Fruit fly (Drosophila melanogaster) whole organism, embryonic: Measurements from ENCODE around the gene CG15625.

Experiments
- Bdp1 ChIP-seq: fragments of 200-800 bp; sonication (Bioruptor generic); optimal IDR thresholded peaks from 3 replicates; lab custom pipeline; 2016; ENCODE audit warnings: missing biosample characterization, missing genetic modification characterization
- CG11504 ChIP-seq: fragments of 200-800 bp; sonication (Bioruptor generic); optimal IDR thresholded peaks from 3 replicates; lab custom pipeline; 2019; ENCODE audit warnings: missing biosample characterization, mild to moderate bottlenecking, missing genetic modification characterization, moderate library complexity
- CG11723 ChIP-seq: fragments of 200-800 bp; sonication (Bioruptor generic); optimal IDR thresholded peaks from 2 replicates; lab custom pipeline; 2017; ENCODE audit warnings: missing biosample characterization, mild to moderate bottlenecking, missing genetic modification characterization
- CG12155 ChIP-seq: fragments of 200-800 bp; sonication (Bioruptor generic); optimal IDR thresholded peaks from 3 replicates; lab custom pipeline; 2016; ENCODE audit warnings: missing biosample characterization, missing genetic modification characterization
- CG12659 ChIP-seq: fragments of 200-800 bp; sonication (Bioruptor generic); optimal IDR thresholded peaks from 3 replicates; lab custom pipeline; 2017; ENCODE audit warnings: mild to moderate bottlenecking, missing biosample characterization, missing genetic modification reagents, missing genetic modification characterization
- CG17359 ChIP-seq: fragments of 200-800 bp; sonication (Bioruptor generic); optimal IDR thresholded peaks from 3 replicates; lab custom pipeline; 2018; ENCODE audit warnings: missing biosample characterization, mild to moderate bottlenecking, missing genetic modification characterization, moderate library complexity
- CG17361 ChIP-seq: fragments of 200-800 bp; sonication (Bioruptor generic); IDR thresholded peaks from 3 replicates; pipeline ENCODE4 v1.3.6; 2022; ENCODE audit warnings: missing biosample characterization, missing genetic modification characterization
- CG18262 ChIP-seq: fragments of 200-800 bp; optimal IDR thresholded peaks from 3 replicates; lab custom pipeline; 2019; ENCODE audit warnings: missing biosample characterization, mild to moderate bottlenecking, missing genetic modification characterization, moderate library complexity
- CG2202 ChIP-seq: fragments of 200-800 bp; sonication (Bioruptor generic); optimal IDR thresholded peaks from 2 replicates; lab custom pipeline; 2018; ENCODE audit warnings: missing biosample characterization, mild to moderate bottlenecking, missing genetic modification characterization
- CG3163 ChIP-seq: fragments of 200-800 bp; sonication (Bioruptor generic); optimal IDR thresholded peaks from 3 replicates; lab custom pipeline; 2016; ENCODE audit warnings: missing biosample characterization, missing genetic modification characterization
- CG6254 ChIP-seq: fragments of 200-800 bp; sonication (Bioruptor generic); optimal IDR thresholded peaks from 3 replicates; lab custom pipeline; 2017; ENCODE audit warnings: mild to moderate bottlenecking, missing biosample characterization, missing genetic modification reagents, missing genetic modification characterization
- CG6854 ChIP-seq: fragments of 200-800 bp; sonication (Bioruptor generic); optimal IDR thresholded peaks from 3 replicates; lab custom pipeline; 2017; ENCODE audit warnings: missing biosample characterization, mild to moderate bottlenecking, missing genetic modification characterization
- CG7745 ChIP-seq: fragments of 200-800 bp; sonication (Bioruptor generic); optimal IDR thresholded peaks from 2 replicates; lab custom pipeline; 2018; ENCODE audit warnings: missing biosample characterization, mild to moderate bottlenecking, missing genetic modification characterization, moderate library complexity
- CTCF ChIP-seq: fragments of 200-800 bp; sonication (Bioruptor generic); optimal IDR thresholded peaks from 2 replicates; lab custom pipeline; 2017; ENCODE audit warnings: missing biosample characterization, mild to moderate bottlenecking, missing genetic modification characterization, moderate library complexity
- Drgx ChIP-seq: fragments of 200-800 bp; sonication (Bioruptor generic); IDR thresholded peaks from 2 replicates; pipeline ENCODE4 v1.3.6; 2022; ENCODE audit warnings: missing biosample characterization, missing genetic modification characterization
- HHEX ChIP-seq: fragments of 200-800 bp; sonication (Bioruptor generic); optimal IDR thresholded peaks from 3 replicates; lab custom pipeline; 2017; ENCODE audit warnings: missing biosample characterization, mild to moderate bottlenecking, missing genetic modification characterization, missing genetic modification reagents
- HLH4C ChIP-seq: fragments of 200-800 bp; sonication (Bioruptor generic); IDR thresholded peaks from 3 replicates; pipeline ENCODE4 v1.3.6; 2022; ENCODE audit warnings: missing biosample characterization, missing genetic modification characterization; ENCODE audit not compliant: partially characterized antibody
- HLHmδ ChIP-seq: fragments of 200-800 bp; sonication (Bioruptor generic); optimal IDR thresholded peaks from 2 replicates; lab custom pipeline; 2018; ENCODE audit warnings: missing biosample characterization, mild to moderate bottlenecking, missing genetic modification characterization, moderate library complexity
- Hr39 ChIP-seq: fragments of >200 bp; optimal IDR thresholded peaks from 2 replicates; lab custom pipeline; 2017
- Max ChIP-seq: fragments of 200-800 bp; sonication (Bioruptor generic); optimal IDR thresholded peaks from 2 replicates; lab custom pipeline; 2016; ENCODE audit warnings: missing biosample characterization, mild to moderate bottlenecking, missing genetic modification characterization
- Med ChIP-seq: fragments of 200-800 bp; sonication (Bioruptor generic); peaks from one replicate; lab custom pipeline; 2016; ENCODE audit warnings: missing biosample characterization, missing genetic modification characterization, mild to moderate bottlenecking, inconsistent platforms, moderate library complexity
- Pdp1 ChIP-seq, 2 experiments: fragments of 200-800 bp; sonication (Bioruptor generic); optimal IDR thresholded peaks; 3 replicates each; lab custom pipeline; 2016; ENCODE audit warnings: missing biosample characterization in 2 of 2, missing genetic modification characterization in 2 of 2, mild to moderate bottlenecking in 1 of 2, moderate library complexity in 1 of 2
- Poxn ChIP-seq: fragments of 200-800 bp; sonication (Bioruptor generic); IDR thresholded peaks from 2 replicates; pipeline ENCODE4 v1.3.6; 2022; ENCODE audit warnings: missing biosample characterization, missing genetic modification characterization
- Rfx ChIP-seq: fragments of 200-800 bp; sonication (Bioruptor generic); IDR thresholded peaks from 2 replicates; pipeline ENCODE4 v1.3.6; 2022; ENCODE audit warnings: missing biosample characterization, missing genetic modification characterization
- Spps ChIP-seq: fragments of 200-800 bp; sonication (Bioruptor generic); optimal IDR thresholded peaks from 2 replicates; lab custom pipeline; 2018; ENCODE audit warnings: missing biosample characterization, mild to moderate bottlenecking, missing genetic modification characterization
- Sry-δ ChIP-seq: fragments of 200-800 bp; sonication (Bioruptor generic); optimal IDR thresholded peaks from 2 replicates; lab custom pipeline; 2016; ENCODE audit warnings: missing biosample characterization, missing genetic modification characterization
- Stat92E ChIP-seq, 3 experiments: fragments of >200 bp in 2 of 3; fragments of 200-800 bp in 1 of 3; sonication (Bioruptor generic) in 1 of 3; optimal IDR thresholded peaks; 2 replicates each; lab custom pipeline; 2017 to 2019; ENCODE audit warnings: missing biosample characterization in 3 of 3, missing genetic modification characterization in 3 of 3, mild to moderate bottlenecking in 1 of 3, moderate library complexity in 1 of 3
- Taf1 ChIP-seq: fragments of 200-800 bp; sonication (Bioruptor generic); IDR thresholded peaks from 2 replicates; pipeline ENCODE4 v1.3.6; 2022; ENCODE audit warnings: missing biosample characterization, missing genetic modification characterization
- Usf ChIP-seq: fragments of 200-800 bp; sonication (Bioruptor generic); optimal IDR thresholded peaks from 2 replicates; lab custom pipeline; 2017; ENCODE audit warnings: missing genotype, missing biosample characterization, missing genetic modification characterization
- Xrp1 ChIP-seq: fragments of 200-800 bp; sonication (Bioruptor generic); IDR thresholded peaks from 2 replicates; pipeline ENCODE4 v1.3.6; 2022; ENCODE audit warnings: missing biosample characterization, missing genetic modification characterization
- btn ChIP-seq: fragments of 200-800 bp; sonication (Bioruptor generic); optimal IDR thresholded peaks from 2 replicates; lab custom pipeline; 2016; ENCODE audit warnings: missing biosample characterization, missing genetic modification characterization
- cato ChIP-seq: fragments of 200-800 bp; sonication (Bioruptor generic); optimal IDR thresholded peaks from 2 replicates; lab custom pipeline; 2016; ENCODE audit warnings: missing biosample characterization, missing genetic modification characterization, borderline replicate concordance
- da ChIP-seq: fragments of 200-800 bp; sonication (Bioruptor generic); optimal IDR thresholded peaks from 2 replicates; lab custom pipeline; 2016; ENCODE audit warnings: missing biosample characterization, missing genetic modification characterization
- dysf ChIP-seq: fragments of 200-800 bp; sonication (Bioruptor generic); IDR thresholded peaks from 3 replicates; pipeline ENCODE4 v1.3.6; 2022; ENCODE audit warnings: missing biosample characterization, missing genetic modification characterization
- grau ChIP-seq: fragments of 200-800 bp; optimal IDR thresholded peaks from 3 replicates; lab custom pipeline; 2019; ENCODE audit warnings: missing biosample characterization, mild to moderate bottlenecking, missing genetic modification characterization, moderate library complexity
- gro ChIP-seq: fragments of 200-800 bp; sonication (Bioruptor generic); optimal IDR thresholded peaks from 2 replicates; lab custom pipeline; 2016; ENCODE audit warnings: missing biosample characterization, missing genetic modification characterization
- gt ChIP-seq: fragments of 200-800 bp; sonication (Bioruptor generic); IDR thresholded peaks from 2 replicates; pipeline ENCODE4 v1.3.6; 2022; ENCODE audit warnings: missing biosample characterization, missing genetic modification characterization
- inv ChIP-seq: fragments of 200-800 bp; sonication (Bioruptor generic); IDR thresholded peaks from 2 replicates; pipeline ENCODE4 v1.3.6; 2022; ENCODE audit warnings: missing biosample characterization, missing genetic modification characterization; ENCODE audit not compliant: partially characterized antibody
- lab ChIP-seq: fragments of 200-800 bp; sonication (Bioruptor generic); optimal IDR thresholded peaks from 3 replicates; lab custom pipeline; 2017; ENCODE audit warnings: missing biosample characterization, missing genetic modification characterization, mild to moderate bottlenecking, moderate library complexity, missing genetic modification reagents
- maf-S ChIP-seq: fragments of 200-800 bp; sonication (Bioruptor generic); optimal IDR thresholded peaks from 2 replicates; lab custom pipeline; 2016; ENCODE audit warnings: missing biosample characterization, missing genetic modification characterization
- mirr ChIP-seq: fragments of 200-800 bp; sonication (Bioruptor generic); optimal IDR thresholded peaks from 3 replicates; lab custom pipeline; 2018; ENCODE audit warnings: missing biosample characterization, mild to moderate bottlenecking, missing genetic modification characterization
- mld ChIP-seq: fragments of 200-800 bp; sonication (Bioruptor generic); IDR thresholded peaks from 3 replicates; pipeline ENCODE4 v1.3.6; 2022; ENCODE audit warnings: missing biosample characterization, missing genetic modification characterization; ENCODE audit not compliant: partially characterized antibody
- pho ChIP-seq: fragments of 200-800 bp; sonication (Bioruptor generic); optimal IDR thresholded peaks from 2 replicates; lab custom pipeline; 2016; ENCODE audit warnings: missing biosample characterization, missing genetic modification characterization
- rib ChIP-seq: fragments of 200-800 bp; sonication (Bioruptor generic); IDR thresholded peaks from 2 replicates; pipeline ENCODE4 v1.3.6; 2022; ENCODE audit warnings: missing biosample characterization, missing genetic modification characterization
- salm ChIP-seq: fragments of 200-800 bp; sonication (Bioruptor generic); optimal IDR thresholded peaks from 2 replicates; lab custom pipeline; 2018; ENCODE audit warnings: missing biosample characterization, mild to moderate bottlenecking, missing genetic modification characterization
- sc ChIP-seq, 3 experiments: fragments of >200 bp in 2 of 3; fragments of 200-800 bp in 1 of 3; sonication (Bioruptor generic) in 1 of 3; optimal IDR thresholded peaks; 2 replicates in 2 of 3; 3 replicates in 1 of 3; lab custom pipeline; 2017; ENCODE audit warnings: mild to moderate bottlenecking in 1 of 3, missing biosample characterization in 1 of 3, missing genetic modification characterization in 1 of 3, missing genetic modification reagents in 1 of 3
- stwl ChIP-seq: fragments of 200-800 bp; sonication (Bioruptor generic); optimal IDR thresholded peaks from 3 replicates; lab custom pipeline; 2018; ENCODE audit warnings: missing biosample characterization, mild to moderate bottlenecking, missing genetic modification characterization, moderate library complexity
- tio ChIP-seq: fragments of 200-800 bp; sonication (Bioruptor generic); optimal IDR thresholded peaks from 2 replicates; lab custom pipeline; 2017; ENCODE audit warnings: missing biosample characterization, missing genetic modification characterization, inconsistent platforms
- yki ChIP-seq: fragments of >200 bp; optimal IDR thresholded peaks from 3 replicates; lab custom pipeline; 2018
- zen ChIP-seq: fragments of 200-800 bp; sonication (Bioruptor generic); optimal IDR thresholded peaks from 3 replicates; lab custom pipeline; 2018; ENCODE audit warnings: missing biosample characterization, mild to moderate bottlenecking, missing genetic modification characterization, moderate library complexity

The CG15625 gene

dm6 chr2L:4847191-4847853 lies 42.5 kb upstream of the CG15625 start, which contains the start of the genes mxt and CG11927 (continued):
- no peak for TF ChIP-seq CG7745 (tag; lab: Kevin White, UChicago)
- peak; percentile 8 for TF ChIP-seq CG17359 (tag; lab: Kevin White, UChicago)
- no peak for TF ChIP-seq tio (GFP tag; lab: Kevin White, UChicago)
- TF ChIP-seq HHEX (GFP tag; lab: Kevin White, UChicago) = no peak
- TF ChIP-seq dysf (GFP tag; lab: Robert Waterston, UW) = 0 out of 3 replicates have a peak, but pooled peaks have one; percentile 26
- no peak for TF ChIP-seq btn (GFP tag; lab: Kevin White, UChicago)
- peak; percentile 58 for TF ChIP-seq Max (GFP tag; lab: Kevin White, UChicago)
- no peak for TF ChIP-seq CG6254 (GFP tag; lab: Kevin White, UChicago)
- TF ChIP-seq gro = no peak
- TF ChIP-seq Hr39 (lab: Kevin White, UChicago) = no peak
- no peak for TF ChIP-seq salm
- peak; percentile 80 for TF ChIP-seq Rfx (GFP tag; lab: Robert Waterston, UW)
- no peak; the same call in 1 of the 2 replicates for TF ChIP-seq Xrp1 (GFP tag; lab: Robert Waterston, UW)
- no peak for TF ChIP-seq cato (GFP tag; lab: Kevin White, UChicago)
- TF ChIP-seq Poxn (GFP tag; lab: Robert Waterston, UW) = no peak
- no peak for TF ChIP-seq Drgx
- no peak for TF ChIP-seq CG2202 (tag; lab: Kevin White, UChicago)
- TF ChIP-seq rib (GFP tag; lab: Robert Waterston, UW) = no peak
- no peak for TF ChIP-seq HLHmδ
- TF ChIP-seq pho (GFP tag; lab: Kevin White, UChicago) = peak; percentile 45
- TF ChIP-seq yki (lab: Kevin White, UChicago) = no peak
- TF ChIP-seq gt (GFP tag; lab: Robert Waterston, UW) = no peak
- peak; percentile 86 for TF ChIP-seq Med
- TF ChIP-seq da (GFP tag; lab: Kevin White, UChicago) = no peak
- TF ChIP-seq CG18262 = peak; percentile 40
- TF ChIP-seq sc (optimal IDR thresholded peaks at IDR 0.05; lab: Kevin White, UChicago) = no peak
- TF ChIP-seq sc (GFP tag; optimal IDR thresholded peaks at IDR 0.05; lab: Kevin White, UChicago) = no peak
- no peak for TF ChIP-seq lab (GFP tag; lab: Kevin White, UChicago)
- no peak for TF ChIP-seq Stat92E (GFP tag; optimal IDR thresholded peaks at IDR 0.05; lab: Kevin White, UChicago)
- TF ChIP-seq HLH4C (GFP tag; lab: Robert Waterston, UW) = peak; percentile 76; the same call in 2 of the 3 replicates
- peak; percentile 15 for TF ChIP-seq CG3163
- TF ChIP-seq CG11504 (tag; lab: Kevin White, UChicago) = no peak
- no peak for TF ChIP-seq mirr (GFP tag; lab: Kevin White, UChicago)
- peak in 1 of 2 experiments; percentile 30 for TF ChIP-seq Pdp1 (GFP tag; optimal IDR thresholded peaks at IDR 0.05; lab: Kevin White, UChicago)
- no peak for TF ChIP-seq CG6854
- TF ChIP-seq CG12659 (GFP tag; lab: Kevin White, UChicago) = peak; percentile 57
- peak; percentile 88; the same call in 2 of the 3 replicates for TF ChIP-seq mld (GFP tag; lab: Robert Waterston, UW)
- TF ChIP-seq CG17361 (GFP tag; lab: Robert Waterston, UW) = peak; percentile 71
- TF ChIP-seq CG11723 (GFP tag; lab: Kevin White, UChicago) = no peak
- no peak for TF ChIP-seq Usf (GFP tag; lab: Kevin White, UChicago)
- TF ChIP-seq maf-S (GFP tag; lab: Kevin White, UChicago) = peak; percentile 9
- TF ChIP-seq CG12155 (GFP tag; lab: Kevin White, UChicago) = peak; percentile 71
- TF ChIP-seq stwl (tag; lab: Kevin White, UChicago) = no peak
- TF ChIP-seq Spps = no peak
- TF ChIP-seq Taf1 (GFP tag; lab: Robert Waterston, UW) = no peak
- peak; percentile 4 for TF ChIP-seq CTCF (GFP tag; lab: Kevin White, UChicago)
- peak; percentile 81 for TF ChIP-seq inv (GFP tag; lab: Robert Waterston, UW)
- no peak for TF ChIP-seq zen (tag; lab: Kevin White, UChicago)
- peak; percentile 47 for TF ChIP-seq grau (tag; lab: Kevin White, UChicago)
- TF ChIP-seq Sry-δ (GFP tag; lab: Kevin White, UChicago) = peak; percentile 85
- TF ChIP-seq Bdp1 (GFP tag; lab: Kevin White, UChicago) = no peak
